Worm (Caenorhabditis elegans): ENCODE measurements around the gene C06A6.7.

DNA sequence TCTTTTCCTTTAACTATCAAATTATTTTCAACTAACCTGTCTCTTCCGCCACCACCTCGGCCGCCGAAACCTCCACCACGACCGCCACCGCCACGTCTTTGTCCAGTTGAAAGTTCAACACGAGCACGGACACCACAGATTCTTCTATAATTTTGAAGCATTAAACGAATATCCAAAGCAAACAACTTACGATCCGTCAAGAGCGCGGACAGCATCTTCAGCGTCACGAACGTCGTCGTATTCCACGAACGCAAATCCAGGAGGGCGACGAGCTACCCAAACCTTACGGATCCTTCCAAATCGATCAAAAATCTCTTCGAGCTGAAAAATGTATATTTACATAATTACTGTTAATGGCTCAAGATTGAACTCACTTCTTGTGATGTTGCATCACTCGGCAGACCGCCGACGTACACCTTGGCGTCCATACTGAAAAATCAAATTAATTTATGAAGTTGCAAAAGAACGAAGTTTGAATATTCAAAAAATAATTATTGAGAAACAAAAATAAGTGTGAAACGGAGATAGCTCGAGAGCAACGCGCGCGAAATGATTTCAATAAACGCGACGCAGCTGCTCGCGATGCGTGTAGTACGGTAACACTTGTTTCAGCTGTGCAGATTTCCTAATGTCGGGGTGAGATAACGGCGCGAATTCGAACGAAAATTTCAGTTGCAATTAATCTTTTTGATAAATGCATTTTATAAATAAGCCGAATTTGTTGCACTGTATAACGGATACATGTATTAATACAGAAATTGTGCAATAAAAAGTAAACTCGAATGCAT, 47.3 kb downstream of the C06A6.7 start, which contains the start of gene rsp-6:
- peak; percentile 13 for TF ChIP-seq pha-4 (tag; optimal IDR thresholded peaks at IDR 0.05)
- TF ChIP-seq ztf-22 (GFP tag; optimal IDR thresholded peaks at IDR 0.05), result no peak
- peak; percentile 14 to 92 (median 56) for TF ChIP-seq lin-35 (GFP tag; optimal IDR thresholded peaks at IDR 0.05)
- no peak for TF ChIP-seq B0261.1 (tag; optimal IDR thresholded peaks at IDR 0.05)
- TF ChIP-seq sdz-38 (tag; optimal IDR thresholded peaks at IDR 0.05), result no peak
- TF ChIP-seq fkh-3 (tag; optimal IDR thresholded peaks at IDR 0.05), result no peak
- no peak for TF ChIP-seq lsy-27 (tag; optimal IDR thresholded peaks at IDR 0.05; ENCODE audit: borderline replicate concordance, insufficient read depth)
- peak; percentile 15 for TF ChIP-seq snpc-4 (GFP tag; optimal IDR thresholded peaks at IDR 0.05)
- peak; percentile 36 to 74 (median 62) for TF ChIP-seq snpc-4 (tag; optimal IDR thresholded peaks at IDR 0.05)
- no peak for TF ChIP-seq nfya-1 (tag; optimal IDR thresholded peaks at IDR 0.05; ENCODE audit: borderline replicate concordance, insufficient read depth)
- no peak for TF ChIP-seq F57C9.4 (tag; optimal IDR thresholded peaks at IDR 0.05)
- no peak for TF ChIP-seq unc-62 (GFP tag; optimal IDR thresholded peaks at IDR 0.05)
- no peak for TF ChIP-seq repo-1 (tag; optimal IDR thresholded peaks at IDR 0.05)
